Worm (Caenorhabditis elegans): ENCODE data around the gene acl-4.

acl-4 gene

ce11 chrX:2089434-2089833 is 19.2 kb upstream of the acl-4 start, which contains the start of gene lsy-2:
Gene lsy-2 (plus strand): TSS chrX:2089704.
- TF ChIP-seq repo-1 (tag; optimal IDR thresholded peaks at IDR 0.05) (no peak), lin-40 (tag; optimal IDR thresholded peaks at IDR 0.05) (peak; percentile 41), F52B5.7 (tag; optimal IDR thresholded peaks at IDR 0.05) (no peak), D2030.7 (GFP tag; IDR thresholded peaks at IDR 0.05) (no peak), ceh-100 (GFP tag; IDR thresholded peaks at IDR 0.05) (no peak), zim-3 (tag; optimal IDR thresholded peaks at IDR 0.05) (no peak), gei-17 (GFP tag; optimal IDR thresholded peaks at IDR 0.05) (no peak), Y53G8AR.9 (GFP tag; conservative IDR thresholded peaks at IDR 0.05) (no peak), nhr-179 (tag; optimal IDR thresholded peaks at IDR 0.05) (no peak), cebp-1 (GFP tag; IDR thresholded peaks at IDR 0.05) (peak; percentile 63), cebp-1 (tag; optimal IDR thresholded peaks at IDR 0.05) (peak; percentile 88), F39B2.1 (GFP tag; IDR thresholded peaks at IDR 0.05) (no peak), unc-62 (GFP tag; optimal IDR thresholded peaks at IDR 0.05) (no peak), C06A6.2 (GFP tag; conservative IDR thresholded peaks at IDR 0.05) (no peak; the same call in 1 of the 2 replicates), nhr-27 (tag; optimal IDR thresholded peaks at IDR 0.05) (no peak), F33H1.4 (GFP tag; IDR thresholded peaks at IDR 0.05) (no peak), F22D6.2 (tag; optimal IDR thresholded peaks at IDR 0.05) (no peak), snpc-4 (GFP tag; optimal IDR thresholded peaks at IDR 0.05) (no peak), snpc-4 (tag; optimal IDR thresholded peaks at IDR 0.05) (no peak), ets-4 (GFP tag; optimal IDR thresholded peaks at IDR 0.05) (no peak), egrh-3 (GFP tag; IDR thresholded peaks at IDR 0.05) (no peak), F57C9.4 (tag; optimal IDR thresholded peaks at IDR 0.05) (no peak), F10E7.11 (tag; optimal IDR thresholded peaks at IDR 0.05) (no peak), mcd-1 (GFP tag; IDR thresholded peaks at IDR 0.05) (peak; percentile 29; the same call in 1 of the 2 replicates), rcor-1 (GFP tag; IDR thresholded peaks at IDR 0.05) (no peak), bed-2 (GFP tag; IDR thresholded peaks at IDR 0.05) (no peak), K12H6.12 (tag; optimal IDR thresholded peaks at IDR 0.05) (peak; percentile 79), unc-130 (GFP tag; optimal IDR thresholded peaks at IDR 0.05) (no peak), lin-35 (GFP tag; optimal IDR thresholded peaks at IDR 0.05) (peak in 1 of 3 experiments; percentile 49), attf-5 (GFP tag; optimal IDR thresholded peaks at IDR 0.05) (peak; percentile 78), lsy-27 (tag; optimal IDR thresholded peaks at IDR 0.05; ENCODE audit: borderline replicate concordance, insufficient read depth) (no peak), ceh-27 (GFP tag; optimal IDR thresholded peaks at IDR 0.05) (peak; percentile 52), rpc-1 (optimal IDR thresholded peaks at IDR 0.05) (no peak), rpc-1 (tag; optimal IDR thresholded peaks at IDR 0.05) (no peak), somi-1 (GFP tag; optimal IDR thresholded peaks at IDR 0.05) (no peak), sea-2 (GFP tag; IDR thresholded peaks at IDR 0.05) (no peak), mel-28 (tag; optimal IDR thresholded peaks at IDR 0.05; ENCODE audit: borderline replicate concordance) (no peak), efl-1 (GFP tag; optimal IDR thresholded peaks at IDR 0.05) (peak; percentile 8), madf-3 (GFP tag; IDR thresholded peaks at IDR 0.05) (peak; percentile 92), dpl-1 (GFP tag; optimal IDR thresholded peaks at IDR 0.05) (no peak), F55B11.4 (tag; optimal IDR thresholded peaks at IDR 0.05; ENCODE audit: borderline replicate concordance, insufficient read depth) (no peak), nhr-90 (tag; optimal IDR thresholded peaks at IDR 0.05) (no peak), hmg-1.2 (GFP tag; IDR thresholded peaks at IDR 0.05) (peak; percentile 27; the same call in 1 of the 2 replicates), egl-44 (GFP tag; IDR thresholded peaks at IDR 0.05) (no peak), tbp1 (GFP tag; optimal IDR thresholded peaks at IDR 0.05) (no peak), pbrm-1 (GFP tag; IDR thresholded peaks at IDR 0.05) (no peak), T26A5.8 (tag; optimal IDR thresholded peaks at IDR 0.05) (no peak), zfh-2 (GFP tag; conservative IDR thresholded peaks at IDR 0.05) (peak; percentile 77), madf-6 (GFP tag; IDR thresholded peaks at IDR 0.05) (no peak), nhr-80 (tag; optimal IDR thresholded peaks at IDR 0.05) (peak; percentile 45), madf-10 (tag; optimal IDR thresholded peaks at IDR 0.05) (peak; percentile 4)

Data from whole organism, young adult.